Worm (Caenorhabditis elegans) whole organism, L4 larva: ENCODE results near the gene ZC84.6.

Experiments
- F10B5.3 ChIP-seq: sonication (generic microtip); optimal IDR thresholded peaks from 2 replicates; lab custom pipeline; 2016; ENCODE audit warnings: mild to moderate bottlenecking, missing genetic modification characterization, missing compliant biosample characterization
- F37D6.2 ChIP-seq: sonication (generic microtip); optimal IDR thresholded peaks from 2 replicates; lab custom pipeline; 2016; ENCODE audit warnings: mild to moderate bottlenecking, missing genetic modification characterization, missing compliant biosample characterization
- F44E2.7 ChIP-seq: fragments of 200-800 bp; sonication (Bioruptor generic); IDR thresholded peaks from 2 replicates; pipeline ENCODE4 v2.1.2; 2022; ENCODE audit warnings: missing genetic modification characterization, missing compliant biosample characterization
- F49E8.2 ChIP-seq: sonication (generic microtip); optimal IDR thresholded peaks from 2 replicates; lab custom pipeline; 2016; ENCODE audit warnings: missing compliant biosample characterization, mild to moderate bottlenecking, missing genetic modification characterization, borderline replicate concordance
- R02D3.7 ChIP-seq: fragments of 150-350 bp; sonication (generic microtip); optimal IDR thresholded peaks from 3 replicates; lab custom pipeline; 2014; ENCODE audit warnings: missing biosample characterization, missing genetic modification characterization
- T20F7.1 ChIP-seq: fragments of 200-800 bp; sonication (Bioruptor generic); optimal IDR thresholded peaks from 2 replicates; lab custom pipeline; 2018; ENCODE audit warnings: mild to moderate bottlenecking, missing genetic modification characterization, missing compliant biosample characterization
- T26A8.4 ChIP-seq: fragments of 200-800 bp; sonication (Bioruptor generic); IDR thresholded peaks from 2 replicates; pipeline ENCODE4 v1.3.6; 2022; ENCODE audit warnings: missing genetic modification characterization, missing compliant biosample characterization
- Y105C5A.15 ChIP-seq: fragments of 200-800 bp; sonication (Bioruptor generic); IDR thresholded peaks from 2 replicates; pipeline ENCODE4 v1.3.6; 2022; ENCODE audit warnings: missing genetic modification characterization, missing compliant biosample characterization
- Y48G9A.11 ChIP-seq: fragments of 200-800 bp; sonication (Bioruptor generic); IDR thresholded peaks from 2 replicates; pipeline ENCODE4 v1.3.6; 2022; ENCODE audit warnings: missing genetic modification reagents, missing genetic modification characterization, missing compliant biosample characterization
- ZK546.5 ChIP-seq, 2 experiments: sonication (generic microtip); optimal IDR thresholded peaks; 2 replicates each; lab custom pipeline; 2017; ENCODE audit warnings: missing biosample characterization in 2 of 2, missing genetic modification characterization in 2 of 2
- aha-1 ChIP-seq: fragments of 150-350 bp; peaks from one replicate; lab custom pipeline; 2014; ENCODE audit warnings: missing biosample characterization, missing genetic modification characterization
- ceh-20 ChIP-seq: fragments of 200-800 bp; sonication (Bioruptor generic); IDR thresholded peaks from 2 replicates; pipeline ENCODE4 v1.3.6; 2022; ENCODE audit warnings: missing genetic modification reagents, missing genetic modification characterization, missing compliant biosample characterization
- ceh-32 ChIP-seq: sonication (generic microtip); optimal IDR thresholded peaks from 2 replicates; lab custom pipeline; 2016; ENCODE audit warnings: mild to moderate bottlenecking, missing genetic modification characterization, missing compliant biosample characterization; ENCODE audit not compliant: poor library complexity
- ceh-62 ChIP-seq: sonication (generic microtip); optimal IDR thresholded peaks from 2 replicates; lab custom pipeline; 2017; ENCODE audit warnings: missing biosample characterization, missing genetic modification characterization
- daf-8 ChIP-seq: fragments of 200-800 bp; sonication (Bioruptor generic); IDR thresholded peaks from 2 replicates; pipeline ENCODE4 v1.3.6; 2022; ENCODE audit warnings: missing genetic modification characterization, missing compliant biosample characterization
- dmd-8 ChIP-seq: fragments of 200-800 bp; sonication (Bioruptor generic); IDR thresholded peaks from 2 replicates; pipeline ENCODE4 v1.3.6; 2022; ENCODE audit warnings: missing genetic modification characterization, missing compliant biosample characterization
- dve-1 ChIP-seq: sonication (generic microtip); optimal IDR thresholded peaks from 2 replicates; lab custom pipeline; 2017; ENCODE audit warnings: antibody characterized with exemption, mild to moderate bottlenecking, missing genetic modification characterization, missing compliant biosample characterization; ENCODE audit not compliant: insufficient read depth
- fos-1 ChIP-seq: fragments of 150-350 bp; optimal IDR thresholded peaks from 2 replicates; lab custom pipeline; 2014; ENCODE audit warnings: missing biosample characterization, missing genetic modification characterization
- hif-1 ChIP-seq, 2 experiments: sonication (generic microtip); optimal IDR thresholded peaks; 2 replicates each; lab custom pipeline; 2016 to 2017; ENCODE audit warnings: missing compliant biosample characterization in 2 of 2, missing genetic modification characterization in 2 of 2, missing genetic modification reagents in 2 of 2, missing genotype in 2 of 2, mild to moderate bottlenecking in 1 of 2
- hlh-11 ChIP-seq: fragments of 200-800 bp; sonication (Bioruptor generic); optimal IDR thresholded peaks from 2 replicates; lab custom pipeline; 2018; ENCODE audit warnings: mild to moderate bottlenecking, missing genetic modification characterization, missing compliant biosample characterization
- lin-13 ChIP-seq: fragments of 150-350 bp; optimal IDR thresholded peaks from 2 replicates; lab custom pipeline; 2014; ENCODE audit warnings: missing biosample characterization, missing genetic modification reagents, missing genetic modification characterization
- lin-15B ChIP-seq: fragments of 150-350 bp; sonication (generic microtip); optimal IDR thresholded peaks from 3 replicates; lab custom pipeline; 2014; ENCODE audit warnings: missing biosample characterization, missing genetic modification characterization
- lsy-2 ChIP-seq, 2 experiments: fragments of 150-350 bp in 1 of 2; sonication (generic microtip) in 1 of 2; optimal IDR thresholded peaks; 2 replicates each; lab custom pipeline; 2014 to 2017; ENCODE audit warnings: missing biosample characterization in 2 of 2, missing genetic modification characterization in 2 of 2
- madf-5 ChIP-seq, 2 experiments: fragments of 200-800 bp; sonication (Bioruptor generic); IDR thresholded peaks; 2 replicates each; pipeline ENCODE4 v1.3.6; 2022; ENCODE audit warnings: missing compliant biosample characterization in 2 of 2, missing genetic modification characterization in 2 of 2
- madf-9 ChIP-seq: fragments of 200-800 bp; sonication (Bioruptor generic); conservative IDR thresholded peaks from 2 replicates; pipeline ENCODE4 v1.3.6; 2022; ENCODE audit warnings: missing genetic modification reagents, missing genetic modification characterization, missing compliant biosample characterization
- mdl-1 ChIP-seq, 2 experiments: fragments of 150-350 bp in 1 of 2; sonication (generic microtip) in 1 of 2; optimal IDR thresholded peaks; 2 replicates each; lab custom pipeline; 2014 to 2017; ENCODE audit warnings: missing biosample characterization in 2 of 2, missing genetic modification characterization in 2 of 2
- mep-1 ChIP-seq: fragments of 150-350 bp; sonication (generic microtip); optimal IDR thresholded peaks from 3 replicates; lab custom pipeline; 2014; ENCODE audit warnings: missing biosample characterization, missing genetic modification characterization
- mes-2 ChIP-seq: sonication (generic microtip); optimal IDR thresholded peaks from 2 replicates; lab custom pipeline; 2016; ENCODE audit warnings: missing genotype, mild to moderate bottlenecking, missing genetic modification characterization, missing compliant biosample characterization; ENCODE audit not compliant: poor library complexity, severe bottlenecking
- mxl-2 ChIP-seq: fragments of 200-800 bp; sonication (Bioruptor generic); conservative IDR thresholded peaks from 2 replicates; pipeline ENCODE4 v1.3.6; 2022; ENCODE audit warnings: missing genetic modification reagents, missing genetic modification characterization, missing compliant biosample characterization
- mxl-3 ChIP-seq: fragments of 200-800 bp; sonication (Bioruptor generic); optimal IDR thresholded peaks from 2 replicates; lab custom pipeline; 2018; ENCODE audit warnings: mild to moderate bottlenecking, missing genetic modification characterization, missing compliant biosample characterization
- nhr-102 ChIP-seq: sonication (generic microtip); optimal IDR thresholded peaks from 2 replicates; lab custom pipeline; 2016; ENCODE audit warnings: mild to moderate bottlenecking, missing genetic modification characterization, moderate library complexity, missing compliant biosample characterization
- nhr-11 ChIP-seq: fragments of 150-350 bp; optimal IDR thresholded peaks from 2 replicates; lab custom pipeline; 2014; ENCODE audit warnings: missing biosample characterization, missing genetic modification characterization
- nhr-25 ChIP-seq: sonication (generic microtip); optimal IDR thresholded peaks from 2 replicates; lab custom pipeline; 2017; ENCODE audit warnings: missing genetic modification characterization, mild to moderate bottlenecking, missing compliant biosample characterization, antibody characterized with exemption, moderate library complexity, borderline replicate concordance; ENCODE audit not compliant: insufficient read depth
- nhr-41 ChIP-seq: fragments of 200-800 bp; sonication (Bioruptor generic); IDR thresholded peaks from 2 replicates; pipeline ENCODE4 v1.3.6; 2022; ENCODE audit warnings: missing genetic modification reagents, missing genetic modification characterization, missing compliant biosample characterization
- nhr-6 ChIP-seq: fragments of 150-350 bp; optimal IDR thresholded peaks from 2 replicates; lab custom pipeline; 2014; ENCODE audit warnings: missing biosample characterization, missing genetic modification characterization
- nhr-77 ChIP-seq: fragments of 150-350 bp; optimal IDR thresholded peaks from 2 replicates; lab custom pipeline; 2014; ENCODE audit warnings: missing biosample characterization, missing genetic modification characterization
- saeg-2 ChIP-seq: fragments of 200-800 bp; sonication (Bioruptor generic); IDR thresholded peaks from 2 replicates; pipeline ENCODE4 v1.3.6; 2022; ENCODE audit warnings: missing genetic modification reagents, missing genetic modification characterization, missing compliant biosample characterization
- set-16 ChIP-seq: fragments of 200-800 bp; sonication (Bioruptor generic); IDR thresholded peaks from 2 replicates; pipeline ENCODE4 v1.3.6; 2022; ENCODE audit warnings: missing genetic modification reagents, missing genetic modification characterization, missing compliant biosample characterization
- tag-97 ChIP-seq: fragments of 200-800 bp; sonication (Bioruptor generic); IDR thresholded peaks from 2 replicates; pipeline ENCODE4 v1.3.6; 2022; ENCODE audit warnings: missing genetic modification characterization, missing compliant biosample characterization
- tra-1 ChIP-seq: fragments of 200-800 bp; sonication (Bioruptor generic); IDR thresholded peaks from 2 replicates; pipeline ENCODE4 v1.3.6; 2022; ENCODE audit warnings: missing genetic modification reagents, missing genetic modification characterization, missing compliant biosample characterization
- unc-130 ChIP-seq: sonication (generic microtip); optimal IDR thresholded peaks from 2 replicates; lab custom pipeline; 2016; ENCODE audit warnings: missing genetic modification reagents, missing genetic modification characterization, missing compliant biosample characterization
- zfp-2 ChIP-seq: sonication (generic microtip); optimal IDR thresholded peaks from 2 replicates; lab custom pipeline; 2016; ENCODE audit warnings: mild to moderate bottlenecking, missing genetic modification characterization, missing compliant biosample characterization
- zip-11 ChIP-seq: fragments of 200-800 bp; sonication (Bioruptor generic); IDR thresholded peaks from 2 replicates; pipeline ENCODE4 v1.3.6; 2022; ENCODE audit warnings: missing genetic modification characterization, missing compliant biosample characterization
- zip-2 ChIP-seq: fragments of 150-350 bp; optimal IDR thresholded peaks from 2 replicates; lab custom pipeline; 2014; ENCODE audit warnings: missing biosample characterization, missing genetic modification characterization
- ztf-7 ChIP-seq: fragments of 150-350 bp; optimal IDR thresholded peaks from 2 replicates; lab custom pipeline; 2014; ENCODE audit warnings: missing biosample characterization, missing genetic modification characterization

ZC84.6 gene

DNA sequence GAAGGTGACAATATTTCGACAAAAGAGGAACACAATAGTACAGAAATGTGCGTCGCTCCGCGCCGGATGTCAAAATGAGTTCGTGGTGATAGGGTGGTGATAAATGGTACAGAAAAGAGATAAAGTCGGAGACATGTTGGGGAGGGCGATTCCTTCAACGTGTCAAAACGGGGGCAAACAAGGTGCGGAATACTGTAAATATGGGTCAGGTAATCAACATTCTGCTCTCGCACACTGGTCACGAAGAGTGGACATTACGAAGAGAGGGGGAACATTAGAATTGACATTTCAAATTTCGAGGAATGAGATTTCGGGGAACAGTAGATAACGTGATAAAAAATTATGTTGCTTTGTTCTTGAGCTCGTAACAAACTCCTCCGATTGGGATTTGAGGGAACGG is at the start of gene ZC84.6:
TSS of gene ZC84.6 (minus strand) at position 101 of the 400 bp plus-strand sequence.
- no peak for TF ChIP-seq nhr-11 (tag; lab: Kevin White, UChicago)
- TF ChIP-seq zip-11 = no peak
- TF ChIP-seq saeg-2 = no peak
- TF ChIP-seq set-16 (GFP tag; lab: Robert Waterston, UW) = no peak
- TF ChIP-seq nhr-25 (tag; lab: Kevin White, UChicago) = no peak
- no peak for TF ChIP-seq dve-1
- no peak for TF ChIP-seq T26A8.4
- TF ChIP-seq R02D3.7 (tag; lab: Kevin White, UChicago) = no peak
- TF ChIP-seq tag-97 (GFP tag; lab: Robert Waterston, UW) = no peak
- TF ChIP-seq aha-1 (tag; lab: Kevin White, UChicago) = no peak
- no peak for TF ChIP-seq unc-130
- no peak for TF ChIP-seq nhr-6 (tag; lab: Kevin White, UChicago)

ce11 chrIII:9247221-9247620 is 47.7 kb upstream of the ZC84.6 start, which contains the start of gene T02C1.1:
TSS of gene T02C1.1 (plus strand) at chrIII:9247525.
- no peak for TF ChIP-seq dve-1
- no peak for TF ChIP-seq hlh-11 (tag; lab: Kevin White, UChicago)
- no peak for TF ChIP-seq lsy-2 (tag; optimal IDR thresholded peaks at IDR 0.05; lab: Kevin White, UChicago)
- TF ChIP-seq F49E8.2 (tag; lab: Kevin White, UChicago) = no peak
- TF ChIP-seq mxl-3 = no peak
- no peak for TF ChIP-seq zfp-2 (tag; lab: Kevin White, UChicago)
- TF ChIP-seq mdl-1 (tag; optimal IDR thresholded peaks at IDR 0.05; lab: Kevin White, UChicago) = no peak
- TF ChIP-seq dmd-8 = no peak
- TF ChIP-seq F37D6.2 (tag; lab: Kevin White, UChicago) = no peak
- TF ChIP-seq zip-2 (tag; lab: Kevin White, UChicago) = no peak

ce11 chrIII:9242675-9243074 is 43.2 kb upstream of the ZC84.6 start, which contains the start of gene dat-1:
TSS of gene dat-1 (plus strand) at chrIII:9242975.
- TF ChIP-seq hif-1 (tag; optimal IDR thresholded peaks at IDR 0.05; lab: Kevin White, UChicago) = no peak
- no peak for TF ChIP-seq F10B5.3
- no peak for TF ChIP-seq set-16 (GFP tag; lab: Robert Waterston, UW)
- no peak for TF ChIP-seq Y48G9A.11 (GFP tag; lab: Robert Waterston, UW)
- TF ChIP-seq ceh-32 = no peak
- no peak for TF ChIP-seq nhr-25 (tag; lab: Kevin White, UChicago)
- TF ChIP-seq tra-1 (GFP tag; lab: Robert Waterston, UW) = no peak
- no peak for TF ChIP-seq dmd-8
- no peak for TF ChIP-seq daf-8 (GFP tag; lab: Robert Waterston, UW)
- TF ChIP-seq R02D3.7 (tag; lab: Kevin White, UChicago) = no peak
- TF ChIP-seq mxl-2 (GFP tag; lab: Robert Waterston, UW) = no peak
- no peak for TF ChIP-seq nhr-6 (tag; lab: Kevin White, UChicago)

DNA sequence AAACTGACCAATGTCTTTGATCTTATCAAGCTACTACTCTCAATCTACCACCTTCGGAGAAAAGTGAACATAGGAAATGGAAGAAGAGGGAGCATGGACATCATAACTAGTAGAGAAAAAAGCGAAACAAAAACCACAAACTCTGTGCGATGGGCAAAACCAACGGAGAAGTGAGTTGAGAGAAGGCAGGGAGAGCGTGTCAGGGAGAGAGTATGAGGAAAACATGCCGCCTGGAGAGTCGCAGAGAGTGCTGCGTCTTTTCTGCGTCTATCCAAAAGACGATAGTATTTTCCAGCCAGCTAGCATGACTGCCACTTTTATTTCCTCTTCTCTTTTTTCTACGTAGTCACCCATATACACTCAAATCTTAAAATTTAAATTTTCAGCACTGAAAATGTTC is 40.5 kb upstream of the ZC84.6 start, which contains the start of gene saeg-2:
TSS of gene saeg-2 (plus strand) at position 381 of the 400 bp plus-strand sequence.
- TF ChIP-seq nhr-77 (tag; lab: Kevin White, UChicago) (no peak), T20F7.1 (GFP tag; lab: Kevin White, UChicago) (no peak), lin-15B (tag; lab: Kevin White, UChicago) (no peak), lsy-2 (tag; optimal IDR thresholded peaks at IDR 0.05; lab: Kevin White, UChicago) (peak in 1 of 2 experiments; percentile 23), mep-1 (tag; lab: Kevin White, UChicago) (peak; percentile 52), madf-9 (GFP tag; lab: Robert Waterston, UW) (no peak), aha-1 (tag; lab: Kevin White, UChicago) (peak; percentile 93), ceh-62 (tag; lab: Kevin White, UChicago) (no peak), Y48G9A.11 (GFP tag; lab: Robert Waterston, UW) (no peak), mxl-3 (peak; percentile 75), mes-2 (tag; lab: Kevin White, UChicago) (peak; percentile 34), F44E2.7 (GFP tag; lab: Robert Waterston, UW) (no peak), ceh-20 (GFP tag; lab: Robert Waterston, UW) (no peak), madf-5 (GFP tag; IDR thresholded peaks at IDR 0.05; lab: Robert Waterston, UW) (no peak), fos-1 (tag; lab: Kevin White, UChicago) (no peak), F10B5.3 (no peak), Y105C5A.15 (GFP tag; lab: Robert Waterston, UW) (0 out of 2 replicates have a peak, but pooled peaks have one; percentile 35), F49E8.2 (tag; lab: Kevin White, UChicago) (no peak), ztf-7 (tag; lab: Kevin White, UChicago) (peak; percentile 14), hlh-11 (tag; lab: Kevin White, UChicago) (peak; percentile 78), lin-13 (GFP tag; lab: Kevin White, UChicago) (peak; percentile 56), nhr-102 (tag; lab: Kevin White, UChicago) (no peak), nhr-41 (GFP tag; lab: Robert Waterston, UW) (no peak), ZK546.5 (tag; optimal IDR thresholded peaks at IDR 0.05; lab: Kevin White, UChicago) (no peak)
